Fruit fly (Drosophila melanogaster) whole organism, embryonic: ENCODE measurements around the gene CARPB.

ENCODE experiments used
- Ada2b ChIP-seq: fragments of 200-800 bp; sonication (Bioruptor generic); IDR thresholded peaks from 2 replicates; pipeline ENCODE4 v1.3.6; 2022; ENCODE audit warnings: missing biosample characterization, missing genetic modification characterization
- Bgb ChIP-seq: fragments of 200-800 bp; sonication (Bioruptor generic); IDR thresholded peaks from 2 replicates; pipeline ENCODE4 v1.3.6; 2022; ENCODE audit warnings: missing biosample characterization, missing genetic modification characterization; ENCODE audit not compliant: partially characterized antibody
- CG10959 ChIP-seq: fragments of 200-800 bp; sonication (Bioruptor generic); IDR thresholded peaks from 2 replicates; pipeline ENCODE4 v1.3.6; 2022; ENCODE audit warnings: missing biosample characterization, missing genetic modification characterization
- CG10979 ChIP-seq: fragments of 200-800 bp; sonication (Bioruptor generic); optimal IDR thresholded peaks from 2 replicates; lab custom pipeline; 2018; ENCODE audit warnings: missing biosample characterization, mild to moderate bottlenecking, missing genetic modification characterization, moderate library complexity
- CG11696 ChIP-seq: fragments of 200-800 bp; sonication (Bioruptor generic); IDR thresholded peaks from 2 replicates; pipeline ENCODE4 v1.3.6; 2022; ENCODE audit warnings: missing biosample characterization, missing genetic modification characterization
- CG12219 ChIP-seq: fragments of 200-800 bp; sonication (Bioruptor generic); optimal IDR thresholded peaks from 3 replicates; lab custom pipeline; 2018; ENCODE audit warnings: missing biosample characterization, mild to moderate bottlenecking, missing genetic modification characterization
- CG12744 ChIP-seq: fragments of 200-800 bp; sonication (Bioruptor generic); optimal IDR thresholded peaks from 2 replicates; lab custom pipeline; 2016; ENCODE audit warnings: missing biosample characterization, missing genetic modification characterization
- CG12769 ChIP-seq: fragments of 200-800 bp; sonication (Bioruptor generic); optimal IDR thresholded peaks from 2 replicates; lab custom pipeline; 2019; ENCODE audit warnings: missing biosample characterization, mild to moderate bottlenecking, missing genetic modification characterization, moderate library complexity
- CG14965 ChIP-seq: fragments of 200-800 bp; sonication (Bioruptor generic); optimal IDR thresholded peaks from 2 replicates; lab custom pipeline; 2016; ENCODE audit warnings: missing biosample characterization, missing genetic modification characterization, borderline replicate concordance
- CG17361 ChIP-seq: fragments of 200-800 bp; sonication (Bioruptor generic); IDR thresholded peaks from 3 replicates; pipeline ENCODE4 v1.3.6; 2022; ENCODE audit warnings: missing biosample characterization, missing genetic modification characterization
- CG17568 ChIP-seq: fragments of 200-800 bp; sonication (Bioruptor generic); optimal IDR thresholded peaks from 2 replicates; lab custom pipeline; 2018; ENCODE audit warnings: missing biosample characterization, mild to moderate bottlenecking, missing genetic modification characterization, moderate library complexity
- CG2199 ChIP-seq: fragments of 200-800 bp; sonication (Bioruptor generic); IDR thresholded peaks from 3 replicates; pipeline ENCODE4 v1.3.6; 2022; ENCODE audit warnings: missing biosample characterization, missing genetic modification characterization
- CG2712 ChIP-seq: fragments of 200-800 bp; optimal IDR thresholded peaks from 3 replicates; lab custom pipeline; 2019; ENCODE audit warnings: missing biosample characterization, mild to moderate bottlenecking, missing genetic modification characterization, moderate library complexity
- CG2889 ChIP-seq: fragments of 200-800 bp; sonication (Bioruptor generic); IDR thresholded peaks from 3 replicates; pipeline ENCODE4 v1.3.6; 2022; ENCODE audit warnings: missing biosample characterization, missing genetic modification characterization
- CG30431 ChIP-seq: fragments of 200-800 bp; sonication (Bioruptor generic); optimal IDR thresholded peaks from 2 replicates; lab custom pipeline; 2017; ENCODE audit warnings: missing biosample characterization, missing genetic modification characterization
- CG3163 ChIP-seq: fragments of 200-800 bp; sonication (Bioruptor generic); optimal IDR thresholded peaks from 3 replicates; lab custom pipeline; 2016; ENCODE audit warnings: missing biosample characterization, missing genetic modification characterization
- CG34224 ChIP-seq: fragments of 200-800 bp; sonication (Bioruptor generic); IDR thresholded peaks from 3 replicates; pipeline ENCODE4 v1.3.6; 2022; ENCODE audit warnings: missing biosample characterization, missing genetic modification characterization; ENCODE audit not compliant: partially characterized antibody
- CG4282 ChIP-seq: fragments of 200-800 bp; sonication (Bioruptor generic); optimal IDR thresholded peaks from 2 replicates; lab custom pipeline; 2016; ENCODE audit warnings: missing biosample characterization, missing genetic modification characterization
- CG4707 ChIP-seq: fragments of 200-800 bp; sonication (Bioruptor generic); optimal IDR thresholded peaks from 2 replicates; lab custom pipeline; 2018; ENCODE audit warnings: missing biosample characterization, mild to moderate bottlenecking, missing genetic modification characterization, moderate library complexity
- CG7372 ChIP-seq: fragments of 200-800 bp; sonication (Bioruptor generic); IDR thresholded peaks from 2 replicates; pipeline ENCODE4 v1.3.6; 2022; ENCODE audit warnings: missing biosample characterization, missing genetic modification characterization
- CG8281 ChIP-seq: fragments of 200-800 bp; sonication (Bioruptor generic); optimal IDR thresholded peaks from 2 replicates; lab custom pipeline; 2018; ENCODE audit warnings: missing biosample characterization, mild to moderate bottlenecking, missing genetic modification characterization, moderate library complexity
- CG8478 ChIP-seq: fragments of >200 bp; optimal IDR thresholded peaks from 2 replicates; lab custom pipeline; 2018
- CG9932 ChIP-seq: fragments of 200-800 bp; sonication (Bioruptor generic); IDR thresholded peaks from 2 replicates; pipeline ENCODE4 v1.3.6; 2022; ENCODE audit warnings: missing biosample characterization, missing genetic modification characterization
- CoRest ChIP-seq: fragments of 200-800 bp; sonication (Bioruptor generic); optimal IDR thresholded peaks from 3 replicates; lab custom pipeline; 2018; ENCODE audit warnings: missing biosample characterization, mild to moderate bottlenecking, missing genetic modification characterization, moderate library complexity
- Dfd ChIP-seq, 2 experiments: fragments of >200 bp; optimal IDR thresholded peaks; 2 replicates each; lab custom pipeline; 2017; ENCODE audit warnings: missing biosample characterization in 2 of 2, missing genetic modification characterization in 2 of 2
- H15 ChIP-seq: fragments of 200-800 bp; sonication (Bioruptor generic); IDR thresholded peaks from 3 replicates; pipeline ENCODE4 v1.3.6; 2022; ENCODE audit warnings: missing biosample characterization, missing genetic modification characterization
- HLH4C ChIP-seq: fragments of 200-800 bp; sonication (Bioruptor generic); IDR thresholded peaks from 3 replicates; pipeline ENCODE4 v1.3.6; 2022; ENCODE audit warnings: missing biosample characterization, missing genetic modification characterization; ENCODE audit not compliant: partially characterized antibody
- Hey ChIP-seq: fragments of 200-800 bp; sonication (Bioruptor generic); optimal IDR thresholded peaks from 3 replicates; lab custom pipeline; 2018; ENCODE audit warnings: missing biosample characterization, mild to moderate bottlenecking, missing genetic modification characterization
- Hr3 ChIP-seq: fragments of 200-800 bp; sonication (Bioruptor generic); optimal IDR thresholded peaks from 3 replicates; lab custom pipeline; 2016; ENCODE audit warnings: missing biosample characterization, missing genetic modification characterization
- Lim3 ChIP-seq: fragments of 200-800 bp; sonication (Bioruptor generic); IDR thresholded peaks from 2 replicates; pipeline ENCODE4 v1.3.6; 2022; ENCODE audit warnings: missing biosample characterization, missing genetic modification characterization
- NC2β ChIP-seq: fragments of 200-800 bp; sonication (Bioruptor generic); optimal IDR thresholded peaks from 2 replicates; lab custom pipeline; 2016; ENCODE audit warnings: missing biosample characterization, missing genetic modification characterization
- Neu2 ChIP-seq: fragments of 200-800 bp; sonication (Bioruptor generic); optimal IDR thresholded peaks from 3 replicates; lab custom pipeline; 2016; ENCODE audit warnings: missing biosample characterization, missing genetic modification characterization, borderline replicate concordance
- Nf-YA ChIP-seq: fragments of 200-800 bp; sonication (Bioruptor generic); IDR thresholded peaks from 2 replicates; pipeline ENCODE4 v1.3.6; 2022; ENCODE audit warnings: missing biosample characterization, missing genetic modification characterization
- Ravus ChIP-seq: fragments of 200-800 bp; sonication (Bioruptor generic); IDR thresholded peaks from 2 replicates; pipeline ENCODE4 v1.3.6; 2022; ENCODE audit warnings: missing biosample characterization, missing genetic modification characterization
- Sin3A ChIP-seq: fragments of >200 bp; optimal IDR thresholded peaks from 2 replicates; lab custom pipeline; 2018
- Sox102F ChIP-seq: fragments of 200-800 bp; sonication (Bioruptor generic); optimal IDR thresholded peaks from 2 replicates; lab custom pipeline; 2018; ENCODE audit warnings: missing biosample characterization, mild to moderate bottlenecking, missing genetic modification characterization, moderate library complexity
- Usf ChIP-seq: fragments of 200-800 bp; sonication (Bioruptor generic); optimal IDR thresholded peaks from 2 replicates; lab custom pipeline; 2017; ENCODE audit warnings: missing genotype, missing biosample characterization, missing genetic modification characterization
- Vsx1 ChIP-seq: fragments of 200-800 bp; sonication (Bioruptor generic); optimal IDR thresholded peaks from 2 replicates; lab custom pipeline; 2017; ENCODE audit warnings: missing biosample characterization, mild to moderate bottlenecking, missing genetic modification characterization, missing genetic modification reagents
- YL-1 ChIP-seq: fragments of 200-800 bp; sonication (Bioruptor generic); optimal IDR thresholded peaks from 3 replicates; lab custom pipeline; 2017; ENCODE audit warnings: missing biosample characterization, mild to moderate bottlenecking, missing genetic modification characterization
- btn ChIP-seq: fragments of 200-800 bp; sonication (Bioruptor generic); optimal IDR thresholded peaks from 2 replicates; lab custom pipeline; 2016; ENCODE audit warnings: missing biosample characterization, missing genetic modification characterization
- croc ChIP-seq: fragments of 200-800 bp; sonication (Bioruptor generic); conservative IDR thresholded peaks from 3 replicates; pipeline ENCODE4 v1.3.6; 2022; ENCODE audit warnings: missing biosample characterization, missing genetic modification characterization
- fd96Cb ChIP-seq: fragments of 200-800 bp; sonication (Bioruptor generic); optimal IDR thresholded peaks from 2 replicates; lab custom pipeline; 2018; ENCODE audit warnings: missing biosample characterization, mild to moderate bottlenecking, missing genetic modification characterization, moderate library complexity
- gcm2 ChIP-seq: fragments of 200-800 bp; sonication (Bioruptor generic); optimal IDR thresholded peaks from 2 replicates; lab custom pipeline; 2016; ENCODE audit warnings: missing biosample characterization, missing genetic modification characterization
- gt ChIP-seq: fragments of 200-800 bp; sonication (Bioruptor generic); IDR thresholded peaks from 2 replicates; pipeline ENCODE4 v1.3.6; 2022; ENCODE audit warnings: missing biosample characterization, missing genetic modification characterization
- jing ChIP-seq: fragments of 200-800 bp; sonication (Bioruptor generic); optimal IDR thresholded peaks from 2 replicates; lab custom pipeline; 2018; ENCODE audit warnings: missing biosample characterization, mild to moderate bottlenecking, missing genetic modification characterization
- lov ChIP-seq, 2 experiments: fragments of 200-800 bp in 1 of 2; fragments of >200 bp in 1 of 2; sonication (Bioruptor generic) in 1 of 2; IDR thresholded peaks in 1 of 2; optimal IDR thresholded peaks in 1 of 2; 2 replicates in 1 of 2; 3 replicates in 1 of 2; pipeline versions ENCODE4 v1.3.6 to Lab custom; 2017 to 2022; ENCODE audit warnings: missing biosample characterization in 1 of 2, missing genetic modification characterization in 1 of 2
- mam ChIP-seq: fragments of 200-800 bp; sonication (Bioruptor generic); optimal IDR thresholded peaks from 3 replicates; lab custom pipeline; 2016; ENCODE audit warnings: missing biosample characterization, missing genetic modification characterization
- ranshi ChIP-seq: fragments of 200-800 bp; sonication (Bioruptor generic); IDR thresholded peaks from 2 replicates; pipeline ENCODE4 v1.3.6; 2022; ENCODE audit warnings: missing biosample characterization, missing genetic modification characterization
- sc ChIP-seq, 3 experiments: fragments of >200 bp in 2 of 3; fragments of 200-800 bp in 1 of 3; sonication (Bioruptor generic) in 1 of 3; optimal IDR thresholded peaks; 2 replicates in 2 of 3; 3 replicates in 1 of 3; lab custom pipeline; 2017; ENCODE audit warnings: mild to moderate bottlenecking in 1 of 3, missing biosample characterization in 1 of 3, missing genetic modification characterization in 1 of 3, missing genetic modification reagents in 1 of 3
- trh ChIP-seq: fragments of 200-800 bp; sonication (Bioruptor generic); optimal IDR thresholded peaks from 2 replicates; lab custom pipeline; 2016; ENCODE audit warnings: missing biosample characterization, missing genetic modification characterization

Gene CARPB

dm6 chrX:9778545-9778944 is 4.5 kb upstream of the CARPB start, which contains the start of gene CG1354:
Gene CG1354, plus strand, starts transcription at chrX:9778742.
- TF ChIP-seq CG2199 (GFP tag; lab: Robert Waterston, UW) (peak; percentile 79; the same call in 1 of the 3 replicates), Bgb (GFP tag; lab: Robert Waterston, UW) (peak; percentile 62), CG12769 (tag; lab: Kevin White, UChicago) (peak; percentile 63), NC2β (GFP tag; lab: Kevin White, UChicago) (peak; percentile 80), CG11696 (no peak), gt (GFP tag; lab: Robert Waterston, UW) (no peak), CG8478 (lab: Kevin White, UChicago) (no peak), Dfd (GFP tag; optimal IDR thresholded peaks at IDR 0.05; lab: Kevin White, UChicago) (no peak), H15 (GFP tag; lab: Robert Waterston, UW) (peak; percentile 68; the same call in 2 of the 3 replicates), CG8281 (tag; lab: Kevin White, UChicago) (no peak), CG9932 (GFP tag; lab: Robert Waterston, UW) (peak; percentile 87), croc (peak; percentile 25; the same call in 1 of the 3 replicates), trh (GFP tag; lab: Kevin White, UChicago) (no peak), jing (no peak), lov (optimal IDR thresholded peaks at IDR 0.05; lab: Kevin White, UChicago) (no peak), lov (GFP tag; IDR thresholded peaks at IDR 0.05; lab: Robert Waterston, UW) (peak; percentile 84), ranshi (GFP tag; lab: Robert Waterston, UW) (peak; percentile 77), Lim3 (no peak), Nf-YA (GFP tag; lab: Robert Waterston, UW) (peak; percentile 49; the same call in 1 of the 2 replicates), CG4282 (no peak), btn (GFP tag; lab: Kevin White, UChicago) (peak; percentile 42), Sox102F (peak; percentile 46), CG12219 (peak; percentile 3), Hr3 (GFP tag; lab: Kevin White, UChicago) (peak; percentile 61), CG4707 (GFP tag; lab: Kevin White, UChicago) (no peak), CoRest (tag; lab: Kevin White, UChicago) (peak; percentile 47), Usf (GFP tag; lab: Kevin White, UChicago) (peak; percentile 68), CG14965 (no peak), Ada2b (GFP tag; lab: Robert Waterston, UW) (peak; percentile 41; the same call in 1 of the 2 replicates), CG17568 (GFP tag; lab: Kevin White, UChicago) (no peak), CG3163 (peak; percentile 66), Hey (tag; lab: Kevin White, UChicago) (no peak), CG12744 (peak; percentile 59), YL-1 (peak; percentile 77), sc (optimal IDR thresholded peaks at IDR 0.05; lab: Kevin White, UChicago) (no peak), sc (GFP tag; optimal IDR thresholded peaks at IDR 0.05; lab: Kevin White, UChicago) (peak; percentile 22), CG34224 (peak; percentile 27; the same call in 1 of the 3 replicates), Vsx1 (no peak), Neu2 (GFP tag; lab: Kevin White, UChicago) (peak; percentile 57), gcm2 (GFP tag; lab: Kevin White, UChicago) (no peak), CG2712 (tag; lab: Kevin White, UChicago) (peak; percentile 59), CG7372 (GFP tag; lab: Robert Waterston, UW) (peak; percentile 57; the same call in 1 of the 2 replicates), CG10979 (peak; percentile 38), Ravus (GFP tag; lab: Robert Waterston, UW) (no peak), CG17361 (GFP tag; lab: Robert Waterston, UW) (peak; percentile 57; the same call in 2 of the 3 replicates), fd96Cb (no peak), Sin3A (peak; percentile 47), CG30431 (GFP tag; lab: Kevin White, UChicago) (peak; percentile 41), CG2889 (GFP tag; lab: Robert Waterston, UW) (peak; percentile 48; the same call in 2 of the 3 replicates), CG10959 (peak; percentile 67), mam (GFP tag; lab: Kevin White, UChicago) (peak; percentile 74), HLH4C (GFP tag; lab: Robert Waterston, UW) (no peak)
